Worm (Caenorhabditis elegans): ENCODE results near the gene srap-1.

DNA sequence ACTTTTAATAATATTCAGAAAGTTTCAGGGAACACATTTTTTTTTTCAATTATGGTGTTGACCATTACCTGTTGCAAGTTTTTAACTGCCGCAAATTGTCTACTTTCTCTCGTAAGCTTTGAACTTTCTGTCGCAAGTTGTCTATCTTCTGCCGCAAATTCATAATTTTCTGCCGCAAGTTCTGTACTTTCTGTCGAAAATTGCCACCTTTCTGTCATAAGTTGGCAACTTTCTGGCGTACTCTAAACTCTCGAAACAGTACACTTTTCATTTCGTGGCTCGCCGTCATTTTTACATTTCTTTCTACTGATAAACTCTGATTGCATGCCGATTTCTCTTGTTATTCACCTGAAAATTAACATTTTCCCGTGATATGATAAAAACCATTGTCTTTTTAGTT lies 47.6 kb upstream of the srap-1 start:
- TF ChIP-seq php-3 (GFP tag; IDR thresholded peaks at IDR 0.05): no peak
- no peak for TF ChIP-seq lsy-2 (tag; optimal IDR thresholded peaks at IDR 0.05)
- TF ChIP-seq lin-1 (GFP tag; IDR thresholded peaks at IDR 0.05): no peak
- no peak for TF ChIP-seq ces-1 (GFP tag; optimal IDR thresholded peaks at IDR 0.05)
- TF ChIP-seq tag-97 (GFP tag; IDR thresholded peaks at IDR 0.05): no peak
- no peak for TF ChIP-seq fkh-10 (GFP tag; optimal IDR thresholded peaks at IDR 0.05)
